Worm (Caenorhabditis elegans) whole organism, midembryonic: ENCODE measurements around the gene cey-4.

ENCODE experiments used
- T22C8.4 ChIP-seq: fragments of 200-800 bp; sonication (Bioruptor generic); IDR thresholded peaks from 2 replicates; pipeline ENCODE4 v1.3.6; 2022; ENCODE audit warnings: missing genetic modification characterization, missing compliant biosample characterization
- cog-1 ChIP-seq: sonication (generic microtip); optimal IDR thresholded peaks from 2 replicates; lab custom pipeline; 2016; ENCODE audit warnings: missing genetic modification characterization, missing compliant biosample characterization
- flt-1 ChIP-seq: fragments of 200-800 bp; sonication (Bioruptor generic); IDR thresholded peaks from 2 replicates; pipeline ENCODE4 v1.3.6; 2022; ENCODE audit warnings: missing genetic modification characterization, missing compliant biosample characterization
- klf-2 ChIP-seq: fragments of 200-800 bp; sonication (Bioruptor generic); conservative IDR thresholded peaks from 2 replicates; pipeline ENCODE4 v1.3.6; 2022; ENCODE audit warnings: missing genetic modification reagents, missing genetic modification characterization, missing compliant biosample characterization
- med-1 ChIP-seq: sonication (generic microtip); optimal IDR thresholded peaks from 2 replicates; lab custom pipeline; 2017; ENCODE audit warnings: missing genetic modification characterization, mild to moderate bottlenecking, missing compliant biosample characterization, antibody characterized with exemption, missing genetic modification reagents; ENCODE audit not compliant: insufficient read depth
- ref-1 ChIP-seq: fragments of 200-800 bp; sonication (Bioruptor generic); conservative IDR thresholded peaks from 2 replicates; pipeline ENCODE4 v1.3.6; 2022; ENCODE audit warnings: missing genetic modification reagents, missing genetic modification characterization, missing compliant biosample characterization
- tab-1 ChIP-seq: fragments of 200-800 bp; sonication (Bioruptor generic); IDR thresholded peaks from 2 replicates; pipeline ENCODE4 v1.3.6; 2022; ENCODE audit warnings: missing genetic modification characterization, missing compliant biosample characterization
- ztf-23 ChIP-seq: fragments of 200-800 bp; sonication (Bioruptor generic); IDR thresholded peaks from 2 replicates; pipeline ENCODE4 v1.3.6; 2022; ENCODE audit warnings: missing genetic modification reagents, missing genetic modification characterization, missing compliant biosample characterization
- ztf-29 ChIP-seq: fragments of 200-800 bp; sonication (Bioruptor generic); IDR thresholded peaks from 2 replicates; pipeline ENCODE4 v1.3.6; 2022; ENCODE audit warnings: missing genetic modification reagents, missing genetic modification characterization, missing compliant biosample characterization

cey-4 gene

ce11 chrIII:10868653-10869392 lies at the start of gene cey-4, which contains the start of gene vps-50:
Gene cey-4, minus strand, starts transcription at chrIII:10868703.
Gene vps-50, plus strand, starts transcription at chrIII:10869193.
- no peak for TF ChIP-seq ztf-29 (GFP tag; lab: Robert Waterston, UW)
- TF ChIP-seq ztf-23 (GFP tag; lab: Robert Waterston, UW) = no peak
- TF ChIP-seq med-1 (GFP tag; lab: Kevin White, UChicago) = no peak
- no peak for TF ChIP-seq klf-2 (GFP tag; lab: Robert Waterston, UW)
- TF ChIP-seq cog-1 (tag; lab: Kevin White, UChicago) = peak; percentile 35
- TF ChIP-seq T22C8.4 = peak; percentile 30; the same call in 1 of the 2 replicates
- no peak for TF ChIP-seq ref-1 (GFP tag; lab: Robert Waterston, UW)
- TF ChIP-seq flt-1 (GFP tag; lab: Robert Waterston, UW) = no peak
- TF ChIP-seq tab-1 (GFP tag; lab: Robert Waterston, UW) = no peak

DNA sequence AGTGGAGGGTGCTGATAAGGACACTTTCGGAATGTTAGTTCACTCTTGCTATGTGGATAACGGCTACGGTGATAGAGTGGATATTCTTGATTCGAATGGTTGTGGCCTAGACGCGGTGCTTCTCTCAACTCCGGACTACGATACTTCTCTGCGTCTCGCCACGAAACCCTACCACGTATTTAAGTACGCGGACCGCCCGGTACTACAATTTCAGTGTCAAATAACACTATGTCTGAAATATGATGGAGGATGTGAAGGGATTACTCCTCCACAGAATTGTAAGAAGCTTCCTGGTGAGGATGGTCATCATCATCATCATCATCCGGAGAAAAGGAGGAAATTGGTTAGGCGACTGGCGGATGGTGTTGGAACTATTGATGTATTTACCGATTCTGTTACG lies 46.5 kb upstream of the cey-4 start:
- TF ChIP-seq flt-1 (GFP tag; lab: Robert Waterston, UW) = no peak
- no peak for TF ChIP-seq cog-1 (tag; lab: Kevin White, UChicago)
- no peak for TF ChIP-seq T22C8.4
- no peak for TF ChIP-seq ztf-23 (GFP tag; lab: Robert Waterston, UW)
- no peak for TF ChIP-seq ztf-29 (GFP tag; lab: Robert Waterston, UW)
- TF ChIP-seq klf-2 (GFP tag; lab: Robert Waterston, UW) = no peak
- TF ChIP-seq med-1 (GFP tag; lab: Kevin White, UChicago) = no peak
- TF ChIP-seq ref-1 (GFP tag; lab: Robert Waterston, UW) = no peak
- TF ChIP-seq tab-1 (GFP tag; lab: Robert Waterston, UW) = no peak

DNA sequence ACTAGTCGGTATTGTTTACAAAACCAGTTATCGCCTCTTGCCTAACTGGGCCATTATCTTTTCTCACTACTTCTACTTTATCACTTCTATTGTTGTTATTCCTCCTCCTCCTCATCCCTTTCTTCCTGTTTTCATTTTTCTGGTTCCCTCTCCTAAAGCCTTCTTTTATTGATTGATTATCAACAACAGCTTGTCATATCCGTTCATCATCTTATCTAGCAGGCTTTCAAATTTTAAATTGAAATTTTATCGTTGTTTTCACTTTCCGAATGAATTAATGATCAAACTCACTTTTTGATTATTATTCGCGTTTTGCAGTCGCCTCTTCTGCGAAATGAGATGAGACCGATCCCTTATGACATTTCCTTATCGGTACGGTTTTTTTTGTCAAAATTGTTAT lies 42.7 kb upstream of the cey-4 start, which contains the start of gene cut-6:
TSS of gene cut-6 (plus strand) at position 301 of the 400 bp plus-strand sequence.
- TF ChIP-seq ztf-29 (GFP tag; lab: Robert Waterston, UW) = no peak
- no peak for TF ChIP-seq tab-1 (GFP tag; lab: Robert Waterston, UW)
- no peak for TF ChIP-seq klf-2 (GFP tag; lab: Robert Waterston, UW)
- TF ChIP-seq ztf-23 (GFP tag; lab: Robert Waterston, UW) = no peak
- no peak for TF ChIP-seq T22C8.4
- TF ChIP-seq ref-1 (GFP tag; lab: Robert Waterston, UW) = no peak
- TF ChIP-seq flt-1 (GFP tag; lab: Robert Waterston, UW) = no peak
- no peak for TF ChIP-seq med-1 (GFP tag; lab: Kevin White, UChicago)
- TF ChIP-seq cog-1 (tag; lab: Kevin White, UChicago) = no peak

DNA sequence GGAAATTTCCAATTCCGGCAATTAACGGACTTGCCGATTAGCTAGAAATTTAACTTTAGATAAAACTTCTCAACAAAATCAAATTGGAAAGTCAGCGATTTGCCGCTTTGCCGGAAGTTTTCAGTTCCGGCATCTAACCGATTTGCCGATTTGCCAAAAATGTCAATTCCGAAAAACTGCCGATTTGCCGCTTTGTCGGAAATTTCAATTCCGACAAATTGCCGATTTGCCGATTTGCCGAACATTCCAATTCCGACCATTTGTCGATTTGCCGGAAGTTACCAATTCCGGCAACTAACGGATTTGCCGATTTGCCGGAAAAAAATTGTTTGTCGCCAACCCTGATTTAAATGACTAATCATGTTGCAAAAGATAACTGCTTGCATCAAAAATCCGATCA lies 40.7 kb upstream of the cey-4 start:
- TF ChIP-seq T22C8.4 (no peak), ztf-23 (GFP tag; lab: Robert Waterston, UW) (no peak), tab-1 (GFP tag; lab: Robert Waterston, UW) (no peak), flt-1 (GFP tag; lab: Robert Waterston, UW) (no peak), ref-1 (GFP tag; lab: Robert Waterston, UW) (no peak), klf-2 (GFP tag; lab: Robert Waterston, UW) (no peak), med-1 (GFP tag; lab: Kevin White, UChicago) (no peak), cog-1 (tag; lab: Kevin White, UChicago) (no peak), ztf-29 (GFP tag; lab: Robert Waterston, UW) (no peak)

ce11 chrIII:10908543-10908942 lies 40.0 kb upstream of the cey-4 start:
- no peak for TF ChIP-seq ref-1 (GFP tag; lab: Robert Waterston, UW)
- no peak for TF ChIP-seq med-1 (GFP tag; lab: Kevin White, UChicago)
- no peak for TF ChIP-seq cog-1 (tag; lab: Kevin White, UChicago)
- TF ChIP-seq flt-1 (GFP tag; lab: Robert Waterston, UW) = no peak
- TF ChIP-seq tab-1 (GFP tag; lab: Robert Waterston, UW) = no peak
- no peak for TF ChIP-seq T22C8.4
- no peak for TF ChIP-seq klf-2 (GFP tag; lab: Robert Waterston, UW)
- no peak for TF ChIP-seq ztf-29 (GFP tag; lab: Robert Waterston, UW)
- no peak for TF ChIP-seq ztf-23 (GFP tag; lab: Robert Waterston, UW)

DNA sequence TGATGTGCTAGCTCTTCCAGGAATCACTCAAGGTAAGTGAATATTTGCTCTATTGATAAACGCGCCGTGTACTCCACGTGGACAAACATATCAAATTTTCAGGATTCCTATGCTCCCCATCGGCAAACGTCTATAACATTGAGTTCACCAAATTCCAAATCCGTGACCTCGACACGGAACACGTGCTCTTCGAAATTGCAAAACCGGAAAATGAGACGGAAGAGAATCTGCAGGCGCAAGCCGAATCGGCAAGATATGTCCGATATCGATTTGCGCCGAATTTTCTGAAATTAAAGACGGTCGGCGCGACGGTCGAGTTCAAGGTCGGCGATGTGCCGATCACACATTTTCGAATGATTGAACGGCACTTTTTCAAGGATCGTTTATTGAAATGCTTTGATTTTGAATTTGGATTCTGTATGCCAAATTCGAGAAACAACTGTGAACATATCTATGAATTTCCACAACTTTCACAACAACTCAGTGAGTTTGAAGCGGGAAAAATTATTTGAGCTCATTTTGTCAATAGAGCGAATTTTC lies 39.2 kb upstream of the cey-4 start:
- TF ChIP-seq med-1 (GFP tag; lab: Kevin White, UChicago) = no peak
- TF ChIP-seq ztf-29 (GFP tag; lab: Robert Waterston, UW) = no peak
- no peak for TF ChIP-seq cog-1 (tag; lab: Kevin White, UChicago)
- TF ChIP-seq T22C8.4 = no peak
- no peak for TF ChIP-seq ztf-23 (GFP tag; lab: Robert Waterston, UW)
- TF ChIP-seq ref-1 (GFP tag; lab: Robert Waterston, UW) = no peak
- TF ChIP-seq tab-1 (GFP tag; lab: Robert Waterston, UW) = no peak
- TF ChIP-seq flt-1 (GFP tag; lab: Robert Waterston, UW) = no peak
- TF ChIP-seq klf-2 (GFP tag; lab: Robert Waterston, UW) = no peak

DNA sequence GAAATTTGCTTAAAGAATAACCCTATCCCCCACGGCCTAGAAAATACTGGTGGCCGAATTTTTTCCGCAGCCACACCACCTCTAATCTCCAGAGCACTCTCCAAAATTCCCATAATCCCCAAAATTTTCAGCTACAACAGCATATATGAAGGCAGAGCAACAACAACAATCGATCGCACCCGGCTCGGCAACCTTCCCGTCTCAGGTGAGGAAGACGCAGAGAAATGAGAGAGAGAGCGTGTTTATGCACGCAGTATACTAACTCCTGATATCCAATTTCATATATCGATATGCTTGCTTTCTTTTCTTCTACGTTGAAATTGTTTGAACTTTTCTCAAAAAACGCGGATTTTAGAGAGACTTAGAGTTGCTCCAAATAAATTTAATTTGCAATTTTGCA lies 37.8 kb upstream of the cey-4 start:
- TF ChIP-seq flt-1 (GFP tag; lab: Robert Waterston, UW) = no peak
- TF ChIP-seq klf-2 (GFP tag; lab: Robert Waterston, UW) = no peak
- TF ChIP-seq ztf-29 (GFP tag; lab: Robert Waterston, UW) = no peak

DNA sequence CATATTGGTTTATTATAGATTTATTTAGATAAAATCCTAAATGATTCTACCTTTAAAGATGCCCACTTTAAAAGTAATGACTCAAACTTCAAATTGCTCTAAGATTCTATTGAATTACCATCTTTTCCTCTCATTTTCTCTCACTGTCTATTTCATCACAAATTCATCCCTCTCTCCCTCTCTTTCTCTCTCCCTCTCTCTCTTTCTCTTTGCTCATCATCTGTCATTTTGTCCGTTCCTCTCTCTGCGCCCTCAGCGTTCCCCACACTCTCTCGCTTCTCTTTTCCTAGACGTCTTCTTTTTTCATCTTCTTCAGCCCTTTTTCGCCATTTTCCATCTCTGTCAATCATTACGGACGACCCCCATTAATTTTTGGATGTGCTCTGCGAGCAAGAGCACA lies 36.6 kb upstream of the cey-4 start:
- TF ChIP-seq ztf-23 (GFP tag; lab: Robert Waterston, UW) (0 out of 2 replicates have a peak, but pooled peaks have one; percentile 11), med-1 (GFP tag; lab: Kevin White, UChicago) (no peak)
